Worm (Caenorhabditis elegans): Measurements from ENCODE around the gene srh-187.

DNA sequence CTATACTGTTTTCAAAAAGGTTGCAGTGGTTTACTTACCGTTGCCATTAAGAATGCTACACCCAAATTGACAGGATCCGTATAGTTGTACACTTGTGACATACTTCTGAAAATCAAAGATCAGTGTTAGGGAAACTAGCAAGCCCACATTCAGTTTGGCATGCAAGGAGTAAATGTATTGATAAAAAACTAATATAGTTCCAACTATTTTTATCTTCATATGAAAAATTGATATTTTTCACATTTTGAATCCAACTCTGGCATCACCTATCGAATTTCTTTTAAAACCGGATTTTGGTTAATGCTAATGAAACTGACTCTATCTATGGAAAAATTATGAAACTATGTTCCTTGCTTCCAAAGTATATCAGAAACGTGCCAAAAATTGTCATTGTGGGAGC lies 14.4 kb downstream of the srh-187 start, which contains the start of gene srx-92:
- TF ChIP-seq med-1 (GFP tag; optimal IDR thresholded peaks at IDR 0.05; ENCODE audit: insufficient read depth) (no peak), tab-1 (GFP tag; IDR thresholded peaks at IDR 0.05) (no peak), cog-1 (tag; optimal IDR thresholded peaks at IDR 0.05) (no peak), flt-1 (GFP tag; IDR thresholded peaks at IDR 0.05) (no peak), T22C8.4 (GFP tag; IDR thresholded peaks at IDR 0.05) (no peak), klf-2 (GFP tag; conservative IDR thresholded peaks at IDR 0.05) (no peak), ztf-23 (GFP tag; IDR thresholded peaks at IDR 0.05) (no peak), ref-1 (GFP tag; conservative IDR thresholded peaks at IDR 0.05) (no peak), ztf-29 (GFP tag; IDR thresholded peaks at IDR 0.05) (no peak)

Measured in whole organism, midembryonic.